Worm (Caenorhabditis elegans) whole organism, early embryonic: Measurements from ENCODE around the gene C08E8.6.

Experiments
- B0310.2 ChIP-seq: sonication (generic microtip); optimal IDR thresholded peaks from 2 replicates; lab custom pipeline; 2016; ENCODE audit warnings: mild to moderate bottlenecking, missing genetic modification characterization, missing compliant biosample characterization
- F13C5.2 ChIP-seq: sonication (generic microtip); optimal IDR thresholded peaks from 2 replicates; lab custom pipeline; 2017; ENCODE audit warnings: mild to moderate bottlenecking, missing genetic modification characterization, inconsistent platforms, missing compliant biosample characterization
- aly-1 ChIP-seq: sonication (generic microtip); optimal IDR thresholded peaks from 2 replicates; lab custom pipeline; 2016; ENCODE audit warnings: missing genetic modification characterization, missing compliant biosample characterization
- ama-1 ChIP-seq: fragments of 150-350 bp; optimal IDR thresholded peaks from 2 replicates; lab custom pipeline; 2014
- ceh-13 ChIP-seq: fragments of 200-800 bp; sonication (Bioruptor generic); optimal IDR thresholded peaks from 2 replicates; lab custom pipeline; 2018; ENCODE audit warnings: mild to moderate bottlenecking, missing genetic modification characterization, missing compliant biosample characterization
- ceh-36 ChIP-seq: sonication (generic microtip); optimal IDR thresholded peaks from 2 replicates; lab custom pipeline; 2016; ENCODE audit warnings: missing genetic modification characterization, inconsistent platforms, missing compliant biosample characterization
- ets-7 ChIP-seq: sonication (generic microtip); optimal IDR thresholded peaks from 2 replicates; lab custom pipeline; 2016; ENCODE audit warnings: missing genotype, missing genetic modification characterization, missing compliant biosample characterization
- flt-1 ChIP-seq: fragments of 200-800 bp; sonication (Bioruptor generic); IDR thresholded peaks from 2 replicates; pipeline ENCODE4 v1.3.6; 2022; ENCODE audit warnings: missing genetic modification characterization, missing compliant biosample characterization
- hmbx-1 ChIP-seq: sonication (generic microtip); optimal IDR thresholded peaks from 2 replicates; lab custom pipeline; 2016; ENCODE audit warnings: mild to moderate bottlenecking, missing genetic modification characterization, missing compliant biosample characterization
- hmg-4 ChIP-seq: fragments of 200-800 bp; sonication (Bioruptor generic); optimal IDR thresholded peaks from 2 replicates; lab custom pipeline; 2018; ENCODE audit warnings: mild to moderate bottlenecking, missing genetic modification characterization, missing compliant biosample characterization
- hnd-1 ChIP-seq: sonication (generic microtip); optimal IDR thresholded peaks from 2 replicates; lab custom pipeline; 2016; ENCODE audit warnings: missing genetic modification characterization, missing compliant biosample characterization
- pes-1 ChIP-seq: fragments of 200-800 bp; sonication (Bioruptor generic); IDR thresholded peaks from 2 replicates; pipeline ENCODE4 v1.3.6; 2022; ENCODE audit warnings: missing genetic modification reagents, missing genetic modification characterization, missing compliant biosample characterization
- scrt-1 ChIP-seq: fragments of 200-800 bp; sonication (Bioruptor generic); IDR thresholded peaks from 2 replicates; pipeline ENCODE4 v1.3.6; 2022; ENCODE audit warnings: missing genetic modification characterization, missing compliant biosample characterization
- sea-1 ChIP-seq: fragments of 200-800 bp; sonication (Bioruptor generic); conservative IDR thresholded peaks from 2 replicates; pipeline ENCODE4 v1.3.6; 2022; ENCODE audit warnings: missing genetic modification characterization, missing compliant biosample characterization
- tbx-11 ChIP-seq: fragments of 200-800 bp; sonication (Bioruptor generic); IDR thresholded peaks from 2 replicates; pipeline ENCODE4 v1.3.6; 2022; ENCODE audit warnings: missing genetic modification characterization, missing compliant biosample characterization
- tbx-37 ChIP-seq: fragments of 200-800 bp; sonication (Bioruptor generic); conservative IDR thresholded peaks from 2 replicates; pipeline ENCODE4 v1.3.6; 2022; ENCODE audit warnings: missing genetic modification reagents, missing genetic modification characterization, missing compliant biosample characterization
- tra-4 ChIP-seq: sonication (generic microtip); optimal IDR thresholded peaks from 2 replicates; lab custom pipeline; 2017; ENCODE audit warnings: missing genetic modification characterization, missing compliant biosample characterization

C08E8.6 gene

ce11 chrV:18350721-18351120, 17.5 kb downstream of the C08E8.6 start, which contains the start of gene C08E8.11:
Gene C08E8.11 (plus strand): TSS chrV:18351021.
- TF ChIP-seq sea-1 (GFP tag; lab: Robert Waterston, UW) = no peak
- no peak for TF ChIP-seq ets-7 (tag; lab: Kevin White, UChicago)
- no peak for TF ChIP-seq ceh-36 (tag; lab: Kevin White, UChicago)
- TF ChIP-seq ama-1 (lab: Kevin White, UChicago) = no peak
- TF ChIP-seq ceh-13 (GFP tag; lab: Kevin White, UChicago) = no peak

- no peak for TF ChIP-seq ama-1 (lab: Kevin White, UChicago)
- TF ChIP-seq pes-1 (GFP tag; lab: Robert Waterston, UW) = no peak
- no peak for TF ChIP-seq hmg-4
- TF ChIP-seq hmbx-1 (tag; lab: Kevin White, UChicago) = no peak
- TF ChIP-seq aly-1 (tag; lab: Kevin White, UChicago) = no peak
- TF ChIP-seq sea-1 (GFP tag; lab: Robert Waterston, UW) = no peak
These were observed 18.2 kb downstream of the C08E8.6 start, which contains the start of gene C08E8.3 for ce11 chrV:18350046-18350445. Gene C08E8.3 (plus strand): TSS chrV:18350129.

- TF ChIP-seq aly-1 (tag; lab: Kevin White, UChicago) (no peak), tbx-11 (GFP tag; lab: Robert Waterston, UW) (no peak), tbx-37 (GFP tag; lab: Robert Waterston, UW) (no peak), sea-1 (GFP tag; lab: Robert Waterston, UW) (no peak), flt-1 (GFP tag; lab: Robert Waterston, UW) (no peak), ceh-36 (tag; lab: Kevin White, UChicago) (no peak), F13C5.2 (tag; lab: Kevin White, UChicago) (no peak)
These were observed 22.1 kb downstream of the C08E8.6 start for ce11 chrV:18346080-18346479.

- TF ChIP-seq scrt-1 (no peak), B0310.2 (tag; lab: Kevin White, UChicago) (no peak), ceh-13 (GFP tag; lab: Kevin White, UChicago) (no peak), tbx-37 (GFP tag; lab: Robert Waterston, UW) (no peak), ets-7 (tag; lab: Kevin White, UChicago) (no peak), ama-1 (lab: Kevin White, UChicago) (no peak), hnd-1 (no peak), tra-4 (tag; lab: Kevin White, UChicago) (no peak), ceh-36 (tag; lab: Kevin White, UChicago) (no peak), flt-1 (GFP tag; lab: Robert Waterston, UW) (no peak), hmbx-1 (tag; lab: Kevin White, UChicago) (no peak), F13C5.2 (tag; lab: Kevin White, UChicago) (no peak)
These were observed 24.0 kb downstream of the C08E8.6 start for ce11 chrV:18344194-18344593.

ce11 chrV:18339807-18340206, 28.4 kb downstream of the C08E8.6 start, which contains the start of gene C08E8.10:
Gene C08E8.10 (minus strand): TSS chrV:18339907.
- no peak for TF ChIP-seq ama-1 (lab: Kevin White, UChicago)
- no peak for TF ChIP-seq hnd-1
- TF ChIP-seq ets-7 (tag; lab: Kevin White, UChicago) = no peak
- no peak for TF ChIP-seq hmg-4
- TF ChIP-seq flt-1 (GFP tag; lab: Robert Waterston, UW) = no peak
- TF ChIP-seq pes-1 (GFP tag; lab: Robert Waterston, UW) = no peak
- no peak for TF ChIP-seq tbx-37 (GFP tag; lab: Robert Waterston, UW)
- no peak for TF ChIP-seq F13C5.2 (tag; lab: Kevin White, UChicago)
- TF ChIP-seq aly-1 (tag; lab: Kevin White, UChicago) = no peak
- TF ChIP-seq ceh-13 (GFP tag; lab: Kevin White, UChicago) = no peak
- no peak for TF ChIP-seq ceh-36 (tag; lab: Kevin White, UChicago)
- no peak for TF ChIP-seq B0310.2 (tag; lab: Kevin White, UChicago)
- no peak for TF ChIP-seq hmbx-1 (tag; lab: Kevin White, UChicago)
- TF ChIP-seq tbx-11 (GFP tag; lab: Robert Waterston, UW) = no peak

- no peak for TF ChIP-seq hnd-1
- no peak for TF ChIP-seq hmbx-1 (tag; lab: Kevin White, UChicago)
- no peak for TF ChIP-seq tra-4 (tag; lab: Kevin White, UChicago)
- no peak for TF ChIP-seq hmg-4
- TF ChIP-seq B0310.2 (tag; lab: Kevin White, UChicago) = no peak
- no peak for TF ChIP-seq F13C5.2 (tag; lab: Kevin White, UChicago)
- TF ChIP-seq aly-1 (tag; lab: Kevin White, UChicago) = no peak
- no peak for TF ChIP-seq ama-1 (lab: Kevin White, UChicago)
- no peak for TF ChIP-seq ceh-13 (GFP tag; lab: Kevin White, UChicago)
- no peak for TF ChIP-seq ets-7 (tag; lab: Kevin White, UChicago)
- no peak for TF ChIP-seq tbx-11 (GFP tag; lab: Robert Waterston, UW)
These were observed 30.6 kb downstream of the C08E8.6 start for ce11 chrV:18337643-18338042.

ce11 chrV:18331086-18331485, 37.1 kb downstream of the C08E8.6 start, which contains the start of gene B0462.4:
Gene B0462.4 (minus strand): TSS chrV:18331186.
- TF ChIP-seq pes-1 (GFP tag; lab: Robert Waterston, UW) (no peak), tra-4 (tag; lab: Kevin White, UChicago) (no peak), ceh-13 (GFP tag; lab: Kevin White, UChicago) (no peak), ets-7 (tag; lab: Kevin White, UChicago) (no peak), sea-1 (GFP tag; lab: Robert Waterston, UW) (no peak), scrt-1 (no peak), aly-1 (tag; lab: Kevin White, UChicago) (no peak), flt-1 (GFP tag; lab: Robert Waterston, UW) (no peak), F13C5.2 (tag; lab: Kevin White, UChicago) (no peak), ama-1 (lab: Kevin White, UChicago) (no peak)
